Fruit fly (Drosophila melanogaster) whole organism, embryonic: Measurements from ENCODE around the gene Acp32CD.

ENCODE experiments used
- Antp ChIP-seq: fragments of 200-800 bp; sonication (Bioruptor generic); optimal IDR thresholded peaks from 3 replicates; lab custom pipeline; 2016; ENCODE audit warnings: missing biosample characterization, missing genetic modification characterization
- CG10321 ChIP-seq: fragments of 200-800 bp; sonication (Bioruptor generic); IDR thresholded peaks from 2 replicates; pipeline ENCODE4 v1.3.6; 2022; ENCODE audit warnings: missing biosample characterization, missing genetic modification characterization
- CG10366 ChIP-seq: fragments of 200-800 bp; sonication (Bioruptor generic); IDR thresholded peaks from 2 replicates; pipeline ENCODE4 v1.3.6; 2022; ENCODE audit warnings: missing biosample characterization, missing genetic modification characterization
- CG10565 ChIP-seq: fragments of 200-800 bp; sonication (Bioruptor generic); optimal IDR thresholded peaks from 3 replicates; lab custom pipeline; 2016; ENCODE audit warnings: missing biosample characterization, mild to moderate bottlenecking, missing genetic modification characterization
- CG11085 ChIP-seq: fragments of 200-800 bp; sonication (Bioruptor generic); IDR thresholded peaks from 2 replicates; pipeline ENCODE4 v1.3.6; 2022; ENCODE audit warnings: missing biosample characterization, missing genetic modification characterization
- CG1233 ChIP-seq: fragments of 200-800 bp; sonication (Bioruptor generic); optimal IDR thresholded peaks from 4 replicates; lab custom pipeline; 2018; ENCODE audit warnings: missing biosample characterization, mild to moderate bottlenecking, missing genetic modification characterization
- CG13123 ChIP-seq: fragments of 200-800 bp; sonication (Bioruptor generic); optimal IDR thresholded peaks from 2 replicates; lab custom pipeline; 2016; ENCODE audit warnings: missing biosample characterization, missing genetic modification characterization
- CG13775 ChIP-seq: fragments of 200-800 bp; sonication (Bioruptor generic); optimal IDR thresholded peaks from 3 replicates; lab custom pipeline; 2017; ENCODE audit warnings: missing biosample characterization, mild to moderate bottlenecking, missing genetic modification characterization
- CG14710 ChIP-seq: fragments of 200-800 bp; sonication (Bioruptor generic); optimal IDR thresholded peaks from 3 replicates; lab custom pipeline; 2019; ENCODE audit warnings: missing biosample characterization, mild to moderate bottlenecking, missing genetic modification characterization, moderate library complexity
- CG1529 ChIP-seq: fragments of 200-800 bp; sonication (Bioruptor generic); optimal IDR thresholded peaks from 3 replicates; lab custom pipeline; 2018; ENCODE audit warnings: missing biosample characterization, missing genetic modification characterization
- CG16863 ChIP-seq: fragments of 200-800 bp; sonication (Bioruptor generic); optimal IDR thresholded peaks from 3 replicates; lab custom pipeline; 2016; ENCODE audit warnings: missing biosample characterization, missing genetic modification characterization
- CG17186 ChIP-seq: fragments of 200-800 bp; sonication (Bioruptor generic); optimal IDR thresholded peaks from 3 replicates; lab custom pipeline; 2017; ENCODE audit warnings: missing biosample characterization, missing genetic modification reagents, missing genetic modification characterization
- CG18599 ChIP-seq: fragments of 200-800 bp; sonication (Bioruptor generic); optimal IDR thresholded peaks from 3 replicates; lab custom pipeline; 2017; ENCODE audit warnings: missing biosample characterization, missing genetic modification characterization, mild to moderate bottlenecking, moderate library complexity, missing genetic modification reagents
- CG2116 ChIP-seq: fragments of 200-800 bp; sonication (Bioruptor generic); optimal IDR thresholded peaks from 3 replicates; lab custom pipeline; 2018; ENCODE audit warnings: missing biosample characterization, mild to moderate bottlenecking, missing genetic modification characterization
- CG30020 ChIP-seq: fragments of 200-800 bp; optimal IDR thresholded peaks from 2 replicates; lab custom pipeline; 2019; ENCODE audit warnings: missing biosample characterization, mild to moderate bottlenecking, missing genetic modification characterization, moderate library complexity
- CG33213 ChIP-seq: fragments of 200-800 bp; sonication (Bioruptor generic); optimal IDR thresholded peaks from 3 replicates; lab custom pipeline; 2016; ENCODE audit warnings: missing biosample characterization, missing genetic modification characterization
- CG3407 ChIP-seq: fragments of 200-800 bp; sonication (Bioruptor generic); optimal IDR thresholded peaks from 2 replicates; lab custom pipeline; 2018; ENCODE audit warnings: missing biosample characterization, mild to moderate bottlenecking, missing genetic modification characterization
- CG4617 ChIP-seq: fragments of 200-800 bp; sonication (Bioruptor generic); optimal IDR thresholded peaks from 3 replicates; lab custom pipeline; 2016; ENCODE audit warnings: missing biosample characterization, missing genetic modification characterization, borderline replicate concordance
- CG6254 ChIP-seq: fragments of 200-800 bp; sonication (Bioruptor generic); optimal IDR thresholded peaks from 3 replicates; lab custom pipeline; 2017; ENCODE audit warnings: mild to moderate bottlenecking, missing biosample characterization, missing genetic modification reagents, missing genetic modification characterization
- CG9215 ChIP-seq: fragments of 200-800 bp; sonication (Bioruptor generic); IDR thresholded peaks from 2 replicates; pipeline ENCODE4 v1.3.6; 2022; ENCODE audit warnings: missing biosample characterization, missing genetic modification characterization
- CG9817 ChIP-seq: fragments of 200-800 bp; sonication (Bioruptor generic); optimal IDR thresholded peaks from 2 replicates; lab custom pipeline; 2018; ENCODE audit warnings: missing biosample characterization, mild to moderate bottlenecking, missing genetic modification characterization, moderate library complexity
- CHES-1-like ChIP-seq: fragments of 200-800 bp; sonication (Bioruptor generic); optimal IDR thresholded peaks from 2 replicates; lab custom pipeline; 2016; ENCODE audit warnings: missing biosample characterization, missing genetic modification characterization
- Doc3 ChIP-seq: fragments of 200-800 bp; sonication (Bioruptor generic); IDR thresholded peaks from 3 replicates; pipeline ENCODE4 v1.3.6; 2022; ENCODE audit warnings: missing biosample characterization, missing genetic modification characterization; ENCODE audit not compliant: partially characterized antibody
- ERR ChIP-seq: fragments of 200-800 bp; sonication (Bioruptor generic); optimal IDR thresholded peaks from 2 replicates; lab custom pipeline; 2016; ENCODE audit warnings: missing biosample characterization, missing genetic modification characterization
- Hr39 ChIP-seq: fragments of >200 bp; optimal IDR thresholded peaks from 2 replicates; lab custom pipeline; 2017
- Lhr ChIP-seq: fragments of 200-800 bp; sonication (Bioruptor generic); optimal IDR thresholded peaks from 3 replicates; lab custom pipeline; 2017; ENCODE audit warnings: mild to moderate bottlenecking, missing biosample characterization, missing genetic modification reagents, missing genetic modification characterization
- Myb ChIP-seq: fragments of 200-800 bp; sonication (Bioruptor generic); optimal IDR thresholded peaks from 2 replicates; lab custom pipeline; 2016; ENCODE audit warnings: missing biosample characterization, missing genetic modification characterization
- NfI ChIP-seq: fragments of 200-800 bp; sonication (Bioruptor generic); optimal IDR thresholded peaks from 3 replicates; lab custom pipeline; 2018; ENCODE audit warnings: missing biosample characterization, mild to moderate bottlenecking, missing genetic modification characterization, moderate library complexity
- Oaz ChIP-seq: fragments of 200-800 bp; sonication (Bioruptor generic); IDR thresholded peaks from 2 replicates; pipeline ENCODE4 v1.3.6; 2022; ENCODE audit warnings: missing biosample characterization, missing genetic modification characterization
- Sox100B ChIP-seq: fragments of 200-800 bp; sonication (Bioruptor generic); optimal IDR thresholded peaks from 3 replicates; lab custom pipeline; 2018; ENCODE audit warnings: missing biosample characterization, mild to moderate bottlenecking, missing genetic modification characterization
- Sry-β ChIP-seq: fragments of 200-800 bp; sonication (Bioruptor generic); optimal IDR thresholded peaks from 2 replicates; lab custom pipeline; 2018; ENCODE audit warnings: missing biosample characterization, mild to moderate bottlenecking, missing genetic modification characterization, moderate library complexity
- Stat92E ChIP-seq, 3 experiments: fragments of >200 bp in 2 of 3; fragments of 200-800 bp in 1 of 3; sonication (Bioruptor generic) in 1 of 3; optimal IDR thresholded peaks; 2 replicates each; lab custom pipeline; 2017 to 2019; ENCODE audit warnings: missing biosample characterization in 3 of 3, missing genetic modification characterization in 3 of 3, mild to moderate bottlenecking in 1 of 3, moderate library complexity in 1 of 3
- Trl ChIP-seq, 3 experiments: fragments of >200 bp in 2 of 3; fragments of 200-800 bp in 1 of 3; sonication (Bioruptor generic) in 1 of 3; optimal IDR thresholded peaks; 2 replicates in 1 of 3; 3 replicates in 2 of 3; lab custom pipeline; 2016 to 2017; ENCODE audit warnings: missing biosample characterization in 1 of 3, missing genetic modification characterization in 1 of 3
- ara ChIP-seq: fragments of 200-800 bp; sonication (Bioruptor generic); IDR thresholded peaks from 2 replicates; pipeline ENCODE4 v1.3.6; 2022; ENCODE audit warnings: missing biosample characterization, missing genetic modification characterization
- croc ChIP-seq: fragments of 200-800 bp; sonication (Bioruptor generic); conservative IDR thresholded peaks from 3 replicates; pipeline ENCODE4 v1.3.6; 2022; ENCODE audit warnings: missing biosample characterization, missing genetic modification characterization
- gcm2 ChIP-seq: fragments of 200-800 bp; sonication (Bioruptor generic); optimal IDR thresholded peaks from 2 replicates; lab custom pipeline; 2016; ENCODE audit warnings: missing biosample characterization, missing genetic modification characterization
- inv ChIP-seq: fragments of 200-800 bp; sonication (Bioruptor generic); IDR thresholded peaks from 2 replicates; pipeline ENCODE4 v1.3.6; 2022; ENCODE audit warnings: missing biosample characterization, missing genetic modification characterization; ENCODE audit not compliant: partially characterized antibody
- ken ChIP-seq: fragments of 200-800 bp; sonication (Bioruptor generic); IDR thresholded peaks from 3 replicates; pipeline ENCODE4 v1.3.6; 2022; ENCODE audit warnings: missing biosample characterization, missing genetic modification characterization
- lmd ChIP-seq: fragments of 200-800 bp; sonication (Bioruptor generic); IDR thresholded peaks from 2 replicates; pipeline ENCODE4 v1.3.6; 2022; ENCODE audit warnings: missing biosample characterization, missing genetic modification characterization
- otp ChIP-seq: fragments of 200-800 bp; sonication (Bioruptor generic); IDR thresholded peaks from 3 replicates; pipeline ENCODE4, ENCODE4 v1.3.6; 2022; ENCODE audit warnings: missing biosample characterization, missing genetic modification characterization
- pnt ChIP-seq: fragments of 200-800 bp; sonication (Bioruptor generic); optimal IDR thresholded peaks from 3 replicates; lab custom pipeline; 2016; ENCODE audit warnings: missing biosample characterization, missing genetic modification characterization
- scrt ChIP-seq: fragments of 200-800 bp; sonication (Bioruptor generic); optimal IDR thresholded peaks from 2 replicates; lab custom pipeline; 2018; ENCODE audit warnings: missing biosample characterization, mild to moderate bottlenecking, missing genetic modification characterization, moderate library complexity
- sima ChIP-seq: fragments of 200-800 bp; sonication (Bioruptor generic); optimal IDR thresholded peaks from 2 replicates; lab custom pipeline; 2016; ENCODE audit warnings: missing biosample characterization, missing genetic modification characterization
- so ChIP-seq: fragments of 200-800 bp; sonication (Bioruptor generic); IDR thresholded peaks from 3 replicates; pipeline ENCODE4 v1.3.6; 2022; ENCODE audit warnings: missing biosample characterization, missing genetic modification characterization
- tll ChIP-seq, 2 experiments: fragments of 200-800 bp in 1 of 2; fragments of >200 bp in 1 of 2; sonication (Bioruptor generic) in 1 of 2; optimal IDR thresholded peaks; 2 replicates each; lab custom pipeline; 2017 to 2019; ENCODE audit warnings: missing biosample characterization in 2 of 2, missing genetic modification characterization in 2 of 2, mild to moderate bottlenecking in 1 of 2, moderate library complexity in 1 of 2
- vfl ChIP-seq: fragments of 200-800 bp; sonication (Bioruptor generic); optimal IDR thresholded peaks from 2 replicates; lab custom pipeline; 2016; ENCODE audit warnings: missing biosample characterization, missing genetic modification characterization
- vvl ChIP-seq: fragments of 200-800 bp; sonication (Bioruptor generic); IDR thresholded peaks from 2 replicates; pipeline ENCODE4 v1.3.6; 2022; ENCODE audit warnings: missing biosample characterization, missing genetic modification characterization
- zfh2 ChIP-seq: fragments of 200-800 bp; sonication (Bioruptor generic); optimal IDR thresholded peaks from 2 replicates; lab custom pipeline; 2016; ENCODE audit warnings: missing biosample characterization, missing genetic modification characterization

The Acp32CD gene

dm6 chr2L:11057333-11058110 lies 42.1 kb downstream of the Acp32CD start (continued):
- peak; percentile 59 for TF ChIP-seq CG3407 (GFP tag; lab: Kevin White, UChicago)
- no peak for TF ChIP-seq Hr39 (lab: Kevin White, UChicago)
- TF ChIP-seq scrt (GFP tag; lab: Kevin White, UChicago): peak; percentile 53
- no peak for TF ChIP-seq CG17186 (GFP tag; lab: Kevin White, UChicago)
- peak; percentile 26 for TF ChIP-seq vfl (GFP tag; lab: Kevin White, UChicago)
- peak; percentile 87 for TF ChIP-seq CG1529
- peak; percentile 50 for TF ChIP-seq CHES-1-like (GFP tag; lab: Kevin White, UChicago)
- peak; percentile 59 for TF ChIP-seq Lhr
- peak; percentile 83 for TF ChIP-seq gcm2 (GFP tag; lab: Kevin White, UChicago)
- TF ChIP-seq CG9817: peak; percentile 8
- peak; percentile 88 for TF ChIP-seq lmd (GFP tag; lab: Robert Waterston, UW)
- peak; percentile 77 for TF ChIP-seq CG14710 (tag; lab: Kevin White, UChicago)
- no peak for TF ChIP-seq CG10565
- TF ChIP-seq CG11085: peak; percentile 26
- TF ChIP-seq CG10366: peak; percentile 75
- TF ChIP-seq sima (GFP tag; lab: Kevin White, UChicago): no peak
- TF ChIP-seq CG13123 (GFP tag; lab: Kevin White, UChicago): peak; percentile 1
- TF ChIP-seq pnt (GFP tag; lab: Kevin White, UChicago): peak; percentile 84
- TF ChIP-seq CG1233 (GFP tag; lab: Kevin White, UChicago): peak; percentile 53
- peak; percentile 35; the same call in 1 of the 2 replicates for TF ChIP-seq Oaz (GFP tag; lab: Robert Waterston, UW)
- TF ChIP-seq CG4617 (GFP tag; lab: Kevin White, UChicago): peak; percentile 53
- peak in 1 of 3 experiments; percentile 9 for TF ChIP-seq Stat92E (GFP tag; optimal IDR thresholded peaks at IDR 0.05; lab: Kevin White, UChicago)
- peak; percentile 94 for TF ChIP-seq Sox100B (GFP tag; lab: Kevin White, UChicago)
- TF ChIP-seq zfh2 (GFP tag; lab: Kevin White, UChicago): peak; percentile 61
- no peak; the same call in 1 of the 2 replicates for TF ChIP-seq CG9215 (GFP tag; lab: Robert Waterston, UW)
- TF ChIP-seq ara (GFP tag; lab: Robert Waterston, UW): peak; percentile 52; the same call in 1 of the 2 replicates
- no peak for TF ChIP-seq inv
- TF ChIP-seq vvl (GFP tag; lab: Robert Waterston, UW): peak; percentile 67; the same call in 1 of the 2 replicates
- TF ChIP-seq CG16863: peak; percentile 70
- no peak for TF ChIP-seq Sry-β (GFP tag; lab: Kevin White, UChicago)
- peak; percentile 74 for TF ChIP-seq so
- no peak for TF ChIP-seq tll (GFP tag; optimal IDR thresholded peaks at IDR 0.05; lab: Kevin White, UChicago)
- peak; percentile 71 for TF ChIP-seq CG13775 (GFP tag; lab: Kevin White, UChicago)
- peak; percentile 65 for TF ChIP-seq CG10321 (GFP tag; lab: Robert Waterston, UW)
- TF ChIP-seq CG30020: peak; percentile 40
- no peak for TF ChIP-seq Antp
- TF ChIP-seq CG2116 (GFP tag; lab: Kevin White, UChicago): peak; percentile 49
- no peak for TF ChIP-seq CG33213 (GFP tag; lab: Kevin White, UChicago)
- TF ChIP-seq CG18599 (GFP tag; lab: Kevin White, UChicago): peak; percentile 56
- peak; percentile 48 for TF ChIP-seq Myb
- TF ChIP-seq Trl (optimal IDR thresholded peaks at IDR 0.05; lab: Kevin White, UChicago): peak; percentile 69 to 90
- TF ChIP-seq Trl (GFP tag; optimal IDR thresholded peaks at IDR 0.05; lab: Kevin White, UChicago): peak; percentile 31
- peak; percentile 66; the same call in 1 of the 3 replicates for TF ChIP-seq otp
- peak; percentile 79 for TF ChIP-seq ken (GFP tag; lab: Robert Waterston, UW)
- TF ChIP-seq CG6254: peak; percentile 62
- TF ChIP-seq NfI: peak; percentile 79
- no peak for TF ChIP-seq Doc3
- TF ChIP-seq croc (GFP tag; lab: Robert Waterston, UW): peak; percentile 40
- no peak for TF ChIP-seq ERR
